Worm (Caenorhabditis elegans): Measurements from ENCODE around the gene K12H4.3.

- TF ChIP-seq hmg-4 (GFP tag; optimal IDR thresholded peaks at IDR 0.05) (peak; percentile 26), ama-1 (optimal IDR thresholded peaks at IDR 0.05) (no peak), ets-7 (tag; optimal IDR thresholded peaks at IDR 0.05) (no peak), flt-1 (GFP tag; IDR thresholded peaks at IDR 0.05) (no peak), hmbx-1 (tag; optimal IDR thresholded peaks at IDR 0.05) (no peak), tra-4 (tag; optimal IDR thresholded peaks at IDR 0.05) (no peak), hnd-1 (tag; optimal IDR thresholded peaks at IDR 0.05) (no peak), F13C5.2 (tag; optimal IDR thresholded peaks at IDR 0.05) (peak; percentile 78), ceh-13 (GFP tag; optimal IDR thresholded peaks at IDR 0.05) (no peak)
Measured at ce11 chrIII:8020823-8021332, 25.0 kb upstream of the K12H4.3 start, which contains the start of gene lin-36.

Measured in whole organism, early embryonic.